Fruit fly (Drosophila melanogaster) whole organism, embryonic: ENCODE measurements around the gene CG34398.

ENCODE experiments used
- Blimp-1 ChIP-seq: fragments of 200-800 bp; sonication (Bioruptor generic); optimal IDR thresholded peaks from 3 replicates; lab custom pipeline; 2018; ENCODE audit warnings: missing biosample characterization, missing genetic modification characterization, mild to moderate bottlenecking, moderate library complexity, missing genetic modification reagents
- CG10274 ChIP-seq: fragments of 200-800 bp; sonication (Bioruptor generic); optimal IDR thresholded peaks from 3 replicates; lab custom pipeline; 2017; ENCODE audit warnings: missing biosample characterization, mild to moderate bottlenecking, missing genetic modification characterization
- CG10321 ChIP-seq: fragments of 200-800 bp; sonication (Bioruptor generic); IDR thresholded peaks from 2 replicates; pipeline ENCODE4 v1.3.6; 2022; ENCODE audit warnings: missing biosample characterization, missing genetic modification characterization
- CG12155 ChIP-seq: fragments of 200-800 bp; sonication (Bioruptor generic); optimal IDR thresholded peaks from 3 replicates; lab custom pipeline; 2016; ENCODE audit warnings: missing biosample characterization, missing genetic modification characterization
- CG12299 ChIP-seq: fragments of 200-800 bp; sonication (Bioruptor generic); optimal IDR thresholded peaks from 2 replicates; lab custom pipeline; 2018; ENCODE audit warnings: missing biosample characterization, mild to moderate bottlenecking, missing genetic modification characterization
- CG12769 ChIP-seq: fragments of 200-800 bp; sonication (Bioruptor generic); optimal IDR thresholded peaks from 2 replicates; lab custom pipeline; 2019; ENCODE audit warnings: missing biosample characterization, mild to moderate bottlenecking, missing genetic modification characterization, moderate library complexity
- CG13296 ChIP-seq: fragments of 200-800 bp; sonication (Bioruptor generic); optimal IDR thresholded peaks from 3 replicates; lab custom pipeline; 2018; ENCODE audit warnings: missing biosample characterization, mild to moderate bottlenecking, missing genetic modification characterization
- CG13894 ChIP-seq: fragments of 200-800 bp; sonication (Bioruptor generic); optimal IDR thresholded peaks from 3 replicates; lab custom pipeline; 2018; ENCODE audit warnings: missing biosample characterization, mild to moderate bottlenecking, missing genetic modification characterization, moderate library complexity
- CG15601 ChIP-seq: fragments of 200-800 bp; sonication (Bioruptor generic); optimal IDR thresholded peaks from 3 replicates; lab custom pipeline; 2019; ENCODE audit warnings: missing biosample characterization, mild to moderate bottlenecking, missing genetic modification characterization, moderate library complexity
- CG18011 ChIP-seq: fragments of 200-800 bp; sonication (Bioruptor generic); optimal IDR thresholded peaks from 2 replicates; lab custom pipeline; 2017; ENCODE audit warnings: missing biosample characterization, missing genetic modification characterization, mild to moderate bottlenecking, moderate library complexity, missing genotype
- CG18262 ChIP-seq: fragments of 200-800 bp; optimal IDR thresholded peaks from 3 replicates; lab custom pipeline; 2019; ENCODE audit warnings: missing biosample characterization, mild to moderate bottlenecking, missing genetic modification characterization, moderate library complexity
- CG2116 ChIP-seq: fragments of 200-800 bp; sonication (Bioruptor generic); optimal IDR thresholded peaks from 3 replicates; lab custom pipeline; 2018; ENCODE audit warnings: missing biosample characterization, mild to moderate bottlenecking, missing genetic modification characterization
- CG4707 ChIP-seq: fragments of 200-800 bp; sonication (Bioruptor generic); optimal IDR thresholded peaks from 2 replicates; lab custom pipeline; 2018; ENCODE audit warnings: missing biosample characterization, mild to moderate bottlenecking, missing genetic modification characterization, moderate library complexity
- CG4730 ChIP-seq: fragments of 200-800 bp; sonication (Bioruptor generic); IDR thresholded peaks from 2 replicates; pipeline ENCODE4 v1.3.6; 2022; ENCODE audit warnings: missing biosample characterization, missing genetic modification characterization
- CG6654 ChIP-seq: fragments of 200-800 bp; sonication (Bioruptor generic); optimal IDR thresholded peaks from 2 replicates; lab custom pipeline; 2017; ENCODE audit warnings: missing biosample characterization, mild to moderate bottlenecking, missing genetic modification characterization
- CG8765 ChIP-seq: fragments of 200-800 bp; sonication (Bioruptor generic); IDR thresholded peaks from 2 replicates; pipeline ENCODE4 v1.3.6; 2022; ENCODE audit warnings: missing biosample characterization, missing genetic modification characterization
- Dek ChIP-seq: fragments of 200-800 bp; sonication (Bioruptor generic); optimal IDR thresholded peaks from 3 replicates; lab custom pipeline; 2019; ENCODE audit warnings: missing biosample characterization, mild to moderate bottlenecking, missing genetic modification characterization, moderate library complexity
- Dip3 ChIP-seq: fragments of 200-800 bp; sonication (Bioruptor generic); optimal IDR thresholded peaks from 3 replicates; lab custom pipeline; 2016; ENCODE audit warnings: missing biosample characterization, missing genetic modification characterization
- Ets65A ChIP-seq: fragments of 200-800 bp; sonication (Bioruptor generic); peaks from one replicate; lab custom pipeline; 2016; ENCODE audit warnings: missing biosample characterization, missing genetic modification characterization
- Hsf ChIP-seq: fragments of 200-800 bp; sonication (Bioruptor generic); optimal IDR thresholded peaks from 3 replicates; lab custom pipeline; 2016; ENCODE audit warnings: missing biosample characterization, missing genetic modification characterization
- Jarid2 ChIP-seq: fragments of 200-800 bp; sonication (Bioruptor generic); optimal IDR thresholded peaks from 3 replicates; lab custom pipeline; 2017; ENCODE audit warnings: mild to moderate bottlenecking, missing biosample characterization, missing genetic modification reagents, missing genetic modification characterization
- Lpt ChIP-seq: fragments of >200 bp; optimal IDR thresholded peaks from 2 replicates; lab custom pipeline; 2018; ENCODE audit warnings: missing biosample characterization, missing genetic modification characterization
- Med ChIP-seq: fragments of 200-800 bp; sonication (Bioruptor generic); peaks from one replicate; lab custom pipeline; 2016; ENCODE audit warnings: missing biosample characterization, missing genetic modification characterization, mild to moderate bottlenecking, inconsistent platforms, moderate library complexity
- Meics ChIP-seq: fragments of 200-800 bp; sonication (Bioruptor generic); optimal IDR thresholded peaks from 2 replicates; lab custom pipeline; 2017; ENCODE audit warnings: missing biosample characterization, mild to moderate bottlenecking, missing genetic modification characterization
- NfI ChIP-seq: fragments of 200-800 bp; sonication (Bioruptor generic); optimal IDR thresholded peaks from 3 replicates; lab custom pipeline; 2018; ENCODE audit warnings: missing biosample characterization, mild to moderate bottlenecking, missing genetic modification characterization, moderate library complexity
- Sox102F ChIP-seq: fragments of 200-800 bp; sonication (Bioruptor generic); optimal IDR thresholded peaks from 2 replicates; lab custom pipeline; 2018; ENCODE audit warnings: missing biosample characterization, mild to moderate bottlenecking, missing genetic modification characterization, moderate library complexity
- YL-1 ChIP-seq: fragments of 200-800 bp; sonication (Bioruptor generic); optimal IDR thresholded peaks from 3 replicates; lab custom pipeline; 2017; ENCODE audit warnings: missing biosample characterization, mild to moderate bottlenecking, missing genetic modification characterization
- ab ChIP-seq: fragments of 200-800 bp; sonication (Bioruptor generic); optimal IDR thresholded peaks from 2 replicates; lab custom pipeline; 2016; ENCODE audit warnings: missing biosample characterization, missing genetic modification characterization
- ac ChIP-seq: fragments of 200-800 bp; sonication (Bioruptor generic); optimal IDR thresholded peaks from 3 replicates; lab custom pipeline; 2017; ENCODE audit warnings: missing biosample characterization, mild to moderate bottlenecking, missing genetic modification characterization
- aop ChIP-seq: fragments of 200-800 bp; sonication (Bioruptor generic); IDR thresholded peaks from 2 replicates; pipeline ENCODE4 v1.3.6; 2022; ENCODE audit warnings: missing biosample characterization, missing genetic modification characterization
- br ChIP-seq: fragments of >200 bp; optimal IDR thresholded peaks from 2 replicates; lab custom pipeline; 2017
- cg ChIP-seq: fragments of 200-800 bp; sonication (Bioruptor generic); optimal IDR thresholded peaks from 3 replicates; lab custom pipeline; 2019; ENCODE audit warnings: missing biosample characterization, mild to moderate bottlenecking, missing genetic modification characterization, moderate library complexity
- chinmo ChIP-seq: fragments of 200-800 bp; sonication (Bioruptor generic); IDR thresholded peaks from 4 replicates; pipeline ENCODE4 v1.3.6; 2022; ENCODE audit warnings: missing biosample characterization, missing genetic modification characterization; ENCODE audit not compliant: partially characterized antibody
- crc ChIP-seq: fragments of 200-800 bp; sonication (Bioruptor generic); optimal IDR thresholded peaks from 2 replicates; lab custom pipeline; 2016; ENCODE audit warnings: missing biosample characterization, missing genetic modification characterization
- danr ChIP-seq: fragments of 200-800 bp; sonication (Bioruptor generic); IDR thresholded peaks from 2 replicates; pipeline ENCODE4 v1.3.6; 2022; ENCODE audit warnings: missing biosample characterization, missing genetic modification characterization
- dmrt99B ChIP-seq: fragments of 200-800 bp; sonication (Bioruptor generic); optimal IDR thresholded peaks from 2 replicates; lab custom pipeline; 2018; ENCODE audit warnings: missing biosample characterization, mild to moderate bottlenecking, missing genetic modification characterization, moderate library complexity
- dysf ChIP-seq: fragments of 200-800 bp; sonication (Bioruptor generic); IDR thresholded peaks from 3 replicates; pipeline ENCODE4 v1.3.6; 2022; ENCODE audit warnings: missing biosample characterization, missing genetic modification characterization
- ems ChIP-seq: fragments of 200-800 bp; sonication (Bioruptor generic); optimal IDR thresholded peaks from 3 replicates; lab custom pipeline; 2016; ENCODE audit warnings: missing biosample characterization, missing genetic modification characterization
- fd96Cb ChIP-seq: fragments of 200-800 bp; sonication (Bioruptor generic); optimal IDR thresholded peaks from 2 replicates; lab custom pipeline; 2018; ENCODE audit warnings: missing biosample characterization, mild to moderate bottlenecking, missing genetic modification characterization, moderate library complexity
- gem ChIP-seq: fragments of 200-800 bp; sonication (Bioruptor generic); optimal IDR thresholded peaks from 2 replicates; lab custom pipeline; 2019; ENCODE audit warnings: missing biosample characterization, mild to moderate bottlenecking, missing genetic modification characterization, moderate library complexity
- gfzf ChIP-seq: fragments of 200-800 bp; sonication (Bioruptor generic); optimal IDR thresholded peaks from 2 replicates; lab custom pipeline; 2016; ENCODE audit warnings: missing biosample characterization, mild to moderate bottlenecking, missing genetic modification characterization, moderate library complexity
- ham ChIP-seq: fragments of 200-800 bp; sonication (Bioruptor generic); IDR thresholded peaks from 2 replicates; pipeline ENCODE4 v1.3.6; 2022; ENCODE audit warnings: missing biosample characterization, missing genetic modification characterization
- jing ChIP-seq: fragments of 200-800 bp; sonication (Bioruptor generic); optimal IDR thresholded peaks from 2 replicates; lab custom pipeline; 2018; ENCODE audit warnings: missing biosample characterization, mild to moderate bottlenecking, missing genetic modification characterization
- nom ChIP-seq: fragments of 200-800 bp; sonication (Bioruptor generic); optimal IDR thresholded peaks from 2 replicates; lab custom pipeline; 2017; ENCODE audit warnings: missing biosample characterization, missing genetic modification characterization, mild to moderate bottlenecking, moderate library complexity, missing genetic modification reagents
- prd ChIP-seq, 3 experiments: fragments of >200 bp in 2 of 3; fragments of 200-800 bp in 1 of 3; sonication (Bioruptor generic) in 1 of 3; optimal IDR thresholded peaks in 2 of 3; IDR thresholded peaks in 1 of 3; 2 replicates in 2 of 3; 3 replicates in 1 of 3; pipeline versions ENCODE4 v1.3.6 to Lab custom; 2017 to 2022; ENCODE audit warnings: missing biosample characterization in 1 of 3, missing genetic modification characterization in 1 of 3
- sens-2 ChIP-seq: fragments of 200-800 bp; sonication (Bioruptor generic); IDR thresholded peaks from 2 replicates; pipeline ENCODE4 v1.3.6; 2022; ENCODE audit warnings: missing biosample characterization, missing genetic modification characterization
- seq ChIP-seq: fragments of 200-800 bp; sonication (Bioruptor generic); IDR thresholded peaks from 2 replicates; pipeline ENCODE4 v1.3.6; 2022; ENCODE audit warnings: missing biosample characterization, missing genetic modification characterization
- sima ChIP-seq: fragments of 200-800 bp; sonication (Bioruptor generic); optimal IDR thresholded peaks from 2 replicates; lab custom pipeline; 2016; ENCODE audit warnings: missing biosample characterization, missing genetic modification characterization
- stwl ChIP-seq: fragments of 200-800 bp; sonication (Bioruptor generic); optimal IDR thresholded peaks from 3 replicates; lab custom pipeline; 2018; ENCODE audit warnings: missing biosample characterization, mild to moderate bottlenecking, missing genetic modification characterization, moderate library complexity
- tx ChIP-seq: fragments of 200-800 bp; sonication (Bioruptor generic); optimal IDR thresholded peaks from 2 replicates; lab custom pipeline; 2016; ENCODE audit warnings: missing biosample characterization, missing genetic modification characterization
- vvl ChIP-seq: fragments of 200-800 bp; sonication (Bioruptor generic); IDR thresholded peaks from 2 replicates; pipeline ENCODE4 v1.3.6; 2022; ENCODE audit warnings: missing biosample characterization, missing genetic modification characterization

Gene CG34398

dm6 chr2L:8937003-8937402 lies 38.4 kb downstream of the CG34398 start, which contains the start of gene Tsp29Fb (continued):
- TF ChIP-seq CG4707, result no peak
- no peak for TF ChIP-seq sens-2
- TF ChIP-seq dysf, result peak; percentile 81; the same call in 2 of the 3 replicates
- TF ChIP-seq Sox102F (GFP tag; lab: Kevin White, UChicago), result peak; percentile 81
- TF ChIP-seq Ets65A, result peak; percentile 79
- TF ChIP-seq CG18262 (tag; lab: Kevin White, UChicago), result peak; percentile 71
- TF ChIP-seq ems (GFP tag; lab: Kevin White, UChicago), result peak; percentile 48
- no peak for TF ChIP-seq danr (GFP tag; lab: Robert Waterston, UW)
- peak; percentile 39 for TF ChIP-seq CG18011 (GFP tag; lab: Kevin White, UChicago)
- 0 out of 2 replicates have a peak, but pooled peaks have one; percentile 45 for TF ChIP-seq CG4730 (GFP tag; lab: Robert Waterston, UW)
- peak; percentile 66 for TF ChIP-seq CG12155 (GFP tag; lab: Kevin White, UChicago)
- peak; percentile 65 for TF ChIP-seq vvl
- peak; percentile 87 for TF ChIP-seq Meics
- TF ChIP-seq Blimp-1 (GFP tag; lab: Kevin White, UChicago), result peak; percentile 73
- no peak for TF ChIP-seq sima
- TF ChIP-seq fd96Cb, result peak; percentile 75
- TF ChIP-seq br (lab: Kevin White, UChicago), result no peak
- TF ChIP-seq YL-1 (GFP tag; lab: Kevin White, UChicago), result no peak
- TF ChIP-seq jing (GFP tag; lab: Kevin White, UChicago), result peak; percentile 34
- TF ChIP-seq tx (GFP tag; lab: Kevin White, UChicago), result peak; percentile 28
- TF ChIP-seq cg (GFP tag; lab: Kevin White, UChicago), result no peak
- peak; percentile 89 for TF ChIP-seq Med (GFP tag; lab: Kevin White, UChicago)
- TF ChIP-seq CG10321 (GFP tag; lab: Robert Waterston, UW), result peak; percentile 49; the same call in 1 of the 2 replicates
- peak; percentile 54; the same call in 1 of the 2 replicates for TF ChIP-seq seq (GFP tag; lab: Robert Waterston, UW)
- TF ChIP-seq dmrt99B (tag; lab: Kevin White, UChicago), result peak; percentile 89
- TF ChIP-seq nom (GFP tag; lab: Kevin White, UChicago), result no peak
- no peak for TF ChIP-seq ab (GFP tag; lab: Kevin White, UChicago)
- TF ChIP-seq CG13894 (tag; lab: Kevin White, UChicago), result no peak
- peak; percentile 66 for TF ChIP-seq CG12769 (tag; lab: Kevin White, UChicago)
- no peak for TF ChIP-seq ac
- peak; percentile 12 for TF ChIP-seq Jarid2 (GFP tag; lab: Kevin White, UChicago)
- TF ChIP-seq Dek, result peak; percentile 86
- peak; percentile 72 for TF ChIP-seq CG12299 (tag; lab: Kevin White, UChicago)
- peak; percentile 19 for TF ChIP-seq CG6654
- no peak for TF ChIP-seq crc
- no peak for TF ChIP-seq Lpt (GFP tag; lab: Kevin White, UChicago)
- TF ChIP-seq Dip3 (GFP tag; lab: Kevin White, UChicago), result peak; percentile 65
- TF ChIP-seq CG8765 (GFP tag; lab: Robert Waterston, UW), result no peak
- TF ChIP-seq CG2116 (GFP tag; lab: Kevin White, UChicago), result peak; percentile 26
- peak; percentile 17 for TF ChIP-seq CG15601 (tag; lab: Kevin White, UChicago)
- TF ChIP-seq gem (tag; lab: Kevin White, UChicago), result peak; percentile 88
- TF ChIP-seq chinmo (GFP tag; lab: Robert Waterston, UW), result no peak
- TF ChIP-seq ham (GFP tag; lab: Robert Waterston, UW), result no peak
- TF ChIP-seq gfzf (GFP tag; lab: Kevin White, UChicago), result no peak
- TF ChIP-seq prd (optimal IDR thresholded peaks at IDR 0.05; lab: Kevin White, UChicago), result no peak
- peak; percentile 72 for TF ChIP-seq prd (GFP tag; IDR thresholded peaks at IDR 0.05; lab: Robert Waterston, UW)
- TF ChIP-seq aop, result no peak
- peak; percentile 11 for TF ChIP-seq CG10274
- TF ChIP-seq Hsf (GFP tag; lab: Kevin White, UChicago), result peak; percentile 58
- TF ChIP-seq CG13296 (GFP tag; lab: Kevin White, UChicago), result peak; percentile 83
- peak; percentile 73 for TF ChIP-seq NfI (GFP tag; lab: Kevin White, UChicago)
- TF ChIP-seq stwl (tag; lab: Kevin White, UChicago), result no peak
